Worm (Caenorhabditis elegans) whole organism, L3 larva: Measurements from ENCODE around the gene Y43F8B.24.

Experiments
- aly-2 ChIP-seq: fragments of 150-350 bp; optimal IDR thresholded peaks from 2 replicates; lab custom pipeline; 2014; ENCODE audit warnings: missing biosample characterization, missing genetic modification characterization
- ceh-28 ChIP-seq: fragments of 150-350 bp; optimal IDR thresholded peaks from 2 replicates; lab custom pipeline; 2014; ENCODE audit warnings: missing biosample characterization, missing genetic modification reagents, missing genetic modification characterization
- daf-12 ChIP-seq: fragments of 150-350 bp; optimal IDR thresholded peaks from 2 replicates; lab custom pipeline; 2014; ENCODE audit warnings: missing biosample characterization, missing genetic modification reagents, missing genetic modification characterization
- mml-1 ChIP-seq: fragments of 150-350 bp; sonication (generic microtip); optimal IDR thresholded peaks from 3 replicates; lab custom pipeline; 2014; ENCODE audit warnings: missing biosample characterization, missing genetic modification characterization
- nhr-23 ChIP-seq: fragments of 150-350 bp; optimal IDR thresholded peaks from 2 replicates; lab custom pipeline; 2014; ENCODE audit warnings: missing biosample characterization, missing genetic modification reagents, missing genetic modification characterization
- pha-4 ChIP-seq: fragments of 150-350 bp; optimal IDR thresholded peaks from 2 replicates; lab custom pipeline; 2014; ENCODE audit warnings: missing biosample characterization, missing genetic modification reagents, missing genetic modification characterization
- sea-2 ChIP-seq: fragments of 150-350 bp; sonication (generic microtip); optimal IDR thresholded peaks from 4 replicates; lab custom pipeline; 2014; ENCODE audit warnings: missing biosample characterization, missing genetic modification reagents, missing genetic modification characterization
- unc-62 ChIP-seq: fragments of 150-350 bp; sonication (generic microtip); optimal IDR thresholded peaks from 4 replicates; lab custom pipeline; 2014; ENCODE audit warnings: missing biosample characterization, missing genetic modification reagents, missing genetic modification characterization
- zag-1 ChIP-seq: fragments of 150-350 bp; optimal IDR thresholded peaks from 2 replicates; lab custom pipeline; 2014; ENCODE audit warnings: missing biosample characterization, missing genetic modification characterization
- ztf-4 ChIP-seq: fragments of 150-350 bp; optimal IDR thresholded peaks from 2 replicates; lab custom pipeline; 2014; ENCODE audit warnings: missing biosample characterization, missing genetic modification characterization

DNA sequence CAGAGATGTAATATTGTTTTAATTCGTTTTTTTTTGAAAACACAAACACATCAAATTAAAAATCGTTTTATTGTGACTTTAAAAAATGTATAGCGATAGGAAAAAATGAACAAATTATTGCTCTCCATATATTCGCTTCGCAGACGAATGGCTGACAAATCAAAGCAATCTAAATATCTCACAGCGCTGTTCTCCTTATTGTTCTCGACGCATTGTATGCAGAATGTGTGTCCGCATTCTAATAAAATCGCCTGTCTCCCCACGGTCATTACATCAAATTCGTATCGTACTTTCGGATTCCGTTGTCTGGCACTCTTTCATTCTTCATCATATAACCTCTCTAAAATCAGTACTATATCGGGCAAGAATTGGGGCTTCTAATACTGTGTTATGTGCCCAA lies 20.6 kb downstream of the Y43F8B.24 start, which contains the start of gene Y43F8B.9:
- TF ChIP-seq unc-62 (no peak), mml-1 (tag; lab: Kevin White, UChicago) (no peak), daf-12 (tag; lab: Kevin White, UChicago) (no peak), ztf-4 (tag; lab: Kevin White, UChicago) (no peak), aly-2 (tag; lab: Kevin White, UChicago) (no peak), sea-2 (GFP tag; lab: Kevin White, UChicago) (no peak), zag-1 (no peak), pha-4 (no peak), nhr-23 (tag; lab: Kevin White, UChicago) (no peak), ceh-28 (tag; lab: Kevin White, UChicago) (no peak)
